Worm (Caenorhabditis elegans) whole organism, L1 larva: Measurements from ENCODE around the gene mltn-9.

Experiments used
- blmp-1 ChIP-seq: fragments of 150-350 bp; optimal IDR thresholded peaks from 2 replicates; lab custom pipeline; 2014; ENCODE audit warnings: missing biosample characterization, missing genetic modification characterization
- ceh-82 ChIP-seq, 3 experiments: fragments of 150-350 bp in 1 of 3; sonication (generic microtip) in 2 of 3; optimal IDR thresholded peaks; 2 replicates each; lab custom pipeline; 2014 to 2017; ENCODE audit warnings: missing biosample characterization in 3 of 3, missing genetic modification characterization in 3 of 3
- egl-27 ChIP-seq, 2 experiments: fragments of 150-350 bp in 1 of 2; sonication (generic microtip); optimal IDR thresholded peaks; 3 replicates each; lab custom pipeline; 2017 to 2018; ENCODE audit warnings: missing biosample characterization in 2 of 2, missing genetic modification characterization in 2 of 2, missing genetic modification reagents in 2 of 2
- fkh-10 ChIP-seq: sonication (generic microtip); optimal IDR thresholded peaks from 2 replicates; lab custom pipeline; 2017; ENCODE audit warnings: missing biosample characterization, missing genetic modification reagents, missing genetic modification characterization
- fos-1 ChIP-seq: fragments of 150-350 bp; optimal IDR thresholded peaks from 2 replicates; lab custom pipeline; 2014; ENCODE audit warnings: missing biosample characterization, missing genetic modification characterization
- isw-1 ChIP-seq: fragments of 200-800 bp; sonication (Bioruptor generic); IDR thresholded peaks from 2 replicates; pipeline ENCODE4 v1.3.6; 2022; ENCODE audit warnings: missing genetic modification characterization, missing compliant biosample characterization
- jun-1 ChIP-seq: fragments of 150-350 bp; optimal IDR thresholded peaks from 2 replicates; lab custom pipeline; 2014; ENCODE audit warnings: missing biosample characterization, missing genetic modification reagents, missing genetic modification characterization
- nhr-90 ChIP-seq: sonication (generic microtip); optimal IDR thresholded peaks from 2 replicates; lab custom pipeline; 2016; ENCODE audit warnings: mild to moderate bottlenecking, missing genetic modification characterization, missing compliant biosample characterization; ENCODE audit not compliant: poor library complexity
- pqm-1 ChIP-seq: sonication (generic microtip); optimal IDR thresholded peaks from 3 replicates; lab custom pipeline; 2017; ENCODE audit warnings: missing biosample characterization, missing genetic modification characterization
- zag-1 ChIP-seq: fragments of 150-350 bp; optimal IDR thresholded peaks from 2 replicates; lab custom pipeline; 2014; ENCODE audit warnings: missing biosample characterization, missing genetic modification characterization

DNA sequence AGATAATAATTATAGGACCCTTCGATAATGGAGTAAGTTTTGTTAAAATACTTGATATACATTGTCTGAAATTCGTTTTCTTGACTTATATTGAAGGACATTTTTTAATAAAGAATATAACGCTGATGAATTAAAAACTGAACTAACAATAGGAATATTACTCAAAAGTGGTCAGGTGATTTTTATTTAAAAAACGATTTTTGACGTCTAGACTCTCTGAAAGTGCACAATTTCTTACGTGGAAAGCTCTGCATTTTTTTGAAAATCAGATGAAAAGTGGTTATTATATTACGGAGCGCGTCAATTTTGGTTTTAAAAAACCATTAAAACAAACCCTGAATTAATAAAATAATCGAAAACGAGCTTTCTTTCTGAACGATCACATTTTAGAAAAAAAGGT, 20.9 kb downstream of the mltn-9 start, which contains the start of gene sre-13:
- TF ChIP-seq nhr-90: no peak
- TF ChIP-seq fkh-10 (GFP tag; lab: Kevin White, UChicago): no peak
- TF ChIP-seq isw-1: no peak
- no peak for TF ChIP-seq pqm-1 (tag; lab: Kevin White, UChicago)
- no peak for TF ChIP-seq zag-1 (tag; lab: Kevin White, UChicago)
- TF ChIP-seq egl-27 (tag; optimal IDR thresholded peaks at IDR 0.05; lab: Kevin White, UChicago): no peak
- no peak for TF ChIP-seq blmp-1 (tag; lab: Kevin White, UChicago)
- no peak for TF ChIP-seq jun-1 (tag; lab: Kevin White, UChicago)
- TF ChIP-seq ceh-82 (tag; optimal IDR thresholded peaks at IDR 0.05; lab: Kevin White, UChicago): no peak
- TF ChIP-seq fos-1 (tag; lab: Kevin White, UChicago): no peak
